Fruit fly (Drosophila melanogaster): Measurements from ENCODE around the gene CG9331.

DNA sequence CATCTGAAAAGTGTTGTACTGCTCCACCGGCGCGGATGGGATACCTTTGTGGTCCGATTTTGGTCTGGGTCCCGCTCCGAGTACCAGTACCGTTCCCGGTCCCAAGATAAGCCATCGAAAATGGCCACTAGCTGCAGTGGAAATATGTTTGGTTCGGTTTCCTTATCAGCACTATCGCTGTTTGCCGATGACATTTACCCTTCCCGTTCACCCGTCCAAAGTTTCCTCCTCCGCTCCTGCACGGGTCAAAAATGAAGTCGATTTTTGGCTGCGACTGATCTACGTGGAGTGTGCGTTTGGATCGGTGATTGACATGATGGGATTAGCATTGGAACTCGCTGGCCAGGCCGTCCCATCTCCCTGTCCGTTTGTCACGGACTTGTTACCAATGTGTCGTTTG is 48.2 kb upstream of the CG9331 start:
- no peak for TF ChIP-seq CTCF (optimal IDR thresholded peaks at IDR 0.05)
- no peak for TF ChIP-seq CG8478 (optimal IDR thresholded peaks at IDR 0.05)

All from S2 (cell line).